Worm (Caenorhabditis elegans) whole organism, midembryonic: Measurements from ENCODE around the gene Y61A9LA.1.

Experiments used
- T22C8.4 ChIP-seq: fragments of 200-800 bp; sonication (Bioruptor generic); IDR thresholded peaks from 2 replicates; pipeline ENCODE4 v1.3.6; 2022; ENCODE audit warnings: missing genetic modification characterization, missing compliant biosample characterization
- cog-1 ChIP-seq: sonication (generic microtip); optimal IDR thresholded peaks from 2 replicates; lab custom pipeline; 2016; ENCODE audit warnings: missing genetic modification characterization, missing compliant biosample characterization
- flt-1 ChIP-seq: fragments of 200-800 bp; sonication (Bioruptor generic); IDR thresholded peaks from 2 replicates; pipeline ENCODE4 v1.3.6; 2022; ENCODE audit warnings: missing genetic modification characterization, missing compliant biosample characterization

DNA sequence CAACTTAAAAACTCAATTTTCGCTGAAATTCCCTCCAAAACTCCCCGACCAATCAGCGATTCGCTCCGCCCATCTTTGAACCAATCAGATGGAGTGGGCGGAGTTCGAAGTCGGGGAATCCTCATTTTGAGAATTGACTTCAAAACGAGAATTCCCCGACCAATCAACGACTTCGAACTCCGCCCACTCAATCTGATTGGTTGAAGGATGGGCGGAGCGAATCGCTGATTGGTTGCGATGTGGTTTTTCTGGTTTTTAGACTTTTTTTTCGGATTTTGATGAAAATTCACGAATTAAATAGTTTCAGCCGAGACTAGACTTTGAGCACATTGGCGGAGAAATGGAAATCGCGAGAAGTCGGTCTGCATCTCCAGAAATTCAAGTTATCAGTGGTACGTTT, 13.1 kb upstream of the Y61A9LA.1 start:
- TF ChIP-seq flt-1 (GFP tag; lab: Robert Waterston, UW) = no peak
- no peak for TF ChIP-seq T22C8.4 (GFP tag; lab: Robert Waterston, UW)
- no peak for TF ChIP-seq cog-1 (tag; lab: Kevin White, UChicago)
